Worm (Caenorhabditis elegans) whole organism, mixed stage, embryonic: ENCODE results near the gene ptp-3.

Experiments
- nhr-12 ChIP-seq: fragments of 150-350 bp; optimal IDR thresholded peaks from 2 replicates; lab custom pipeline; 2014; ENCODE audit warnings: missing biosample characterization, missing genetic modification characterization
- nhr-237 ChIP-seq: fragments of 150-350 bp; optimal IDR thresholded peaks from 2 replicates; lab custom pipeline; 2014; ENCODE audit warnings: missing biosample characterization, missing genetic modification characterization
- nhr-28 ChIP-seq: fragments of 150-350 bp; optimal IDR thresholded peaks from 2 replicates; lab custom pipeline; 2014; ENCODE audit warnings: missing biosample characterization, missing genetic modification characterization
- unc-39 ChIP-seq: fragments of 150-350 bp; optimal IDR thresholded peaks from 2 replicates; lab custom pipeline; 2014; ENCODE audit warnings: missing biosample characterization, missing genetic modification characterization
- unc-62 ChIP-seq: fragments of 150-350 bp; optimal IDR thresholded peaks from 2 replicates; lab custom pipeline; 2014; ENCODE audit warnings: missing biosample characterization, missing genetic modification reagents, missing genetic modification characterization
- ztf-11 ChIP-seq: fragments of 150-350 bp; optimal IDR thresholded peaks from 2 replicates; lab custom pipeline; 2014; ENCODE audit warnings: missing biosample characterization, missing genetic modification characterization

DNA sequence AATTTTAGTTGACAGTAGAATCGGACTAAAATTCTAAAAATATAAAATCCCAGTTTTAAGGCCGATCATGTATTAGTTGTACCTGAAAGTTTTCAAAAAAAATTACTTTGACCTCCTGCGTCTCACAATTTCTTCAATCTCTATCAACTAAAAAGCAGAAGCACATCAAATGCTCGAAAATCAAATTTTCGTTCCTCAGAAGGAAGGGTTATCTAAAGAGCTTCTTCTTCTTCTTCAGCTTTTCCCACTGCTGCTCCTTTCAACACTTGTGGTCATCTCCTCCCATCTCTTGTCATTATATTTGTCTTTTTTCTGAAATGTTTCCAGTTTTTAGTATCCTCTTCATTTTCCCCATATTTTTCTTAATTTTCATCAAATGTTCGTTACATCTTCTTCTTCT lies 10.6 kb upstream of the ptp-3 start:
- TF ChIP-seq nhr-28 (tag; lab: Kevin White, UChicago), result no peak
- TF ChIP-seq nhr-237 (tag; lab: Kevin White, UChicago), result no peak
- TF ChIP-seq nhr-12, result no peak
- TF ChIP-seq ztf-11 (tag; lab: Kevin White, UChicago), result no peak
- no peak for TF ChIP-seq unc-62 (GFP tag; lab: Kevin White, UChicago)
- no peak for TF ChIP-seq unc-39 (tag; lab: Kevin White, UChicago)
